Worm (Caenorhabditis elegans) whole organism, L4/young adult: ENCODE measurements around the gene Y51H7C.1.
"Not testable (repeated sequence)": the region's sequence is repeated elsewhere in the genome, so short reads cannot be mapped to it uniquely, and the experiment has no call there.

ENCODE experiments used
- W03F9.2 ChIP-seq: fragments of 150-350 bp; optimal IDR thresholded peaks from 2 replicates; lab custom pipeline; 2014; ENCODE audit warnings: missing biosample characterization, missing genetic modification characterization
- dao-5 ChIP-seq: sonication (generic microtip); optimal IDR thresholded peaks from 2 replicates; lab custom pipeline; 2016; ENCODE audit warnings: missing genotype, missing genetic modification characterization, moderate library complexity, missing compliant biosample characterization
- him-1 ChIP-seq: sonication (generic microtip); optimal IDR thresholded peaks from 2 replicates; lab custom pipeline; 2016; ENCODE audit warnings: missing genotype, missing genetic modification reagents, missing genetic modification characterization, missing compliant biosample characterization

The Y51H7C.1 gene

ce11 chrII:1467711-1468110 lies at the start of gene Y51H7C.1:
Gene Y51H7C.1 (plus strand): TSS chrII:1467727.
- TF ChIP-seq W03F9.2 (tag; lab: Kevin White, UChicago); dao-5 (tag; lab: Kevin White, UChicago); him-1: not testable (repeated sequence)

- TF ChIP-seq him-1 = no peak
- no peak for TF ChIP-seq W03F9.2 (tag; lab: Kevin White, UChicago)
- no peak for TF ChIP-seq dao-5 (tag; lab: Kevin White, UChicago)
These were observed 47.5 kb upstream of the Y51H7C.1 start for ce11 chrII:1419994-1420393.

ce11 chrII:1420806-1421463 lies 46.6 kb upstream of the Y51H7C.1 start:
- TF ChIP-seq him-1 = no peak
- no peak for TF ChIP-seq dao-5 (tag; lab: Kevin White, UChicago)
- no peak for TF ChIP-seq W03F9.2 (tag; lab: Kevin White, UChicago)

ce11 chrII:1423660-1424059 lies 43.9 kb upstream of the Y51H7C.1 start, which contains the start of gene Y51H7C.10:
Gene Y51H7C.10 (minus strand): TSS chrII:1423760.
- TF ChIP-seq him-1 = no peak
- no peak for TF ChIP-seq dao-5 (tag; lab: Kevin White, UChicago)
- TF ChIP-seq W03F9.2 (tag; lab: Kevin White, UChicago) = no peak

- TF ChIP-seq him-1 (no peak), dao-5 (tag; lab: Kevin White, UChicago) (no peak), W03F9.2 (tag; lab: Kevin White, UChicago) (no peak)
These were observed 30.8 kb upstream of the Y51H7C.1 start for ce11 chrII:1436715-1437114.

ce11 chrII:1437449-1438335 lies 29.8 kb upstream of the Y51H7C.1 start, which contains the start of gene nol-6:
Gene nol-6 (minus strand): TSS chrII:1437499.
- TF ChIP-seq him-1 (no peak), W03F9.2 (tag; lab: Kevin White, UChicago) (no peak), dao-5 (tag; lab: Kevin White, UChicago) (no peak)

ce11 chrII:1438336-1438589 lies 29.3 kb upstream of the Y51H7C.1 start, which contains the start of gene Y51H7C.3:
Gene Y51H7C.3 (plus strand): TSS chrII:1438490.
- TF ChIP-seq W03F9.2 (tag; lab: Kevin White, UChicago) (no peak), dao-5 (tag; lab: Kevin White, UChicago) (no peak), him-1 (no peak)

ce11 chrII:1441479-1441878 lies 26.0 kb upstream of the Y51H7C.1 start:
- TF ChIP-seq dao-5 (tag; lab: Kevin White, UChicago) = no peak
- no peak for TF ChIP-seq him-1
- TF ChIP-seq W03F9.2 (tag; lab: Kevin White, UChicago) = no peak

- TF ChIP-seq W03F9.2 (tag; lab: Kevin White, UChicago) (no peak), him-1 (no peak), dao-5 (tag; lab: Kevin White, UChicago) (no peak)
These were observed 22.6 kb upstream of the Y51H7C.1 start, which contains the start of gene scl-17 for ce11 chrII:1444911-1445310. Gene scl-17 (plus strand): TSS chrII:1445211.

- TF ChIP-seq him-1; W03F9.2 (tag; lab: Kevin White, UChicago); dao-5 (tag; lab: Kevin White, UChicago): not testable (repeated sequence)
These were observed 20.7 kb upstream of the Y51H7C.1 start, which contains the start of gene Y51H7C.12 for ce11 chrII:1446696-1447293. Gene Y51H7C.12 (minus strand): TSS chrII:1446746.

ce11 chrII:1466448-1466847 lies 1.1 kb upstream of the Y51H7C.1 start, which contains the start of gene Y51H7C.13:
Gene Y51H7C.13 (minus strand): TSS chrII:1466548.
- TF ChIP-seq him-1 (no peak), dao-5 (tag; lab: Kevin White, UChicago) (no peak), W03F9.2 (tag; lab: Kevin White, UChicago) (no peak)

- TF ChIP-seq dao-5 (tag; lab: Kevin White, UChicago) = no peak
- TF ChIP-seq him-1 = no peak
- no peak for TF ChIP-seq W03F9.2 (tag; lab: Kevin White, UChicago)
These were observed 3.0 kb downstream of the Y51H7C.1 start, which contains the start of gene H17B01.2 for ce11 chrII:1470515-1470966. Gene H17B01.2 (plus strand): TSS chrII:1470565.

ce11 chrII:1473481-1473880 lies 6.0 kb downstream of the Y51H7C.1 start, which contains the start of gene H17B01.5:
Gene H17B01.5 (minus strand): TSS chrII:1473581.
- TF ChIP-seq him-1 = no peak
- TF ChIP-seq W03F9.2 (tag; lab: Kevin White, UChicago) = no peak
- no peak for TF ChIP-seq dao-5 (tag; lab: Kevin White, UChicago)
